Worm (Caenorhabditis elegans): ENCODE measurements around the gene slc-36.3.

ce11 chrV:20579534-20579933 is 35.5 kb upstream of the slc-36.3 start, which contains the start of gene F26F2.8:
- TF ChIP-seq ztf-29 (GFP tag; IDR thresholded peaks at IDR 0.05) (no peak), ref-1 (GFP tag; conservative IDR thresholded peaks at IDR 0.05) (no peak), T22C8.4 (GFP tag; IDR thresholded peaks at IDR 0.05) (no peak), med-1 (GFP tag; optimal IDR thresholded peaks at IDR 0.05; ENCODE audit: insufficient read depth) (no peak), flt-1 (GFP tag; IDR thresholded peaks at IDR 0.05) (no peak), klf-2 (GFP tag; conservative IDR thresholded peaks at IDR 0.05) (no peak), tab-1 (GFP tag; IDR thresholded peaks at IDR 0.05) (no peak)
